Worm (Caenorhabditis elegans) whole organism, L2 larva: ENCODE results near the gene irld-17.

Source experiments
- ceh-82 ChIP-seq: fragments of 150-350 bp; optimal IDR thresholded peaks from 2 replicates; lab custom pipeline; 2014; ENCODE audit warnings: missing biosample characterization, missing genetic modification characterization
- egl-27 ChIP-seq: sonication (generic microtip); optimal IDR thresholded peaks from 3 replicates; lab custom pipeline; 2017; ENCODE audit warnings: missing biosample characterization, missing genetic modification reagents, missing genetic modification characterization
- lin-39 ChIP-seq: fragments of 150-350 bp; optimal IDR thresholded peaks from 2 replicates; lab custom pipeline; 2014; ENCODE audit warnings: missing biosample characterization, missing genetic modification reagents, missing genetic modification characterization
- mdl-1 ChIP-seq, 2 experiments: fragments of 150-350 bp in 1 of 2; sonication (generic microtip) in 1 of 2; optimal IDR thresholded peaks; 2 replicates each; lab custom pipeline; 2017; ENCODE audit warnings: missing biosample characterization in 2 of 2, missing genetic modification characterization in 2 of 2
- nhr-11 ChIP-seq: fragments of 150-350 bp; optimal IDR thresholded peaks from 2 replicates; lab custom pipeline; 2014; ENCODE audit warnings: missing biosample characterization, missing genetic modification characterization
- unc-39 ChIP-seq: fragments of 150-350 bp; optimal IDR thresholded peaks from 2 replicates; lab custom pipeline; 2014; ENCODE audit warnings: missing biosample characterization, missing genetic modification characterization
- unc-55 ChIP-seq: fragments of 150-350 bp; sonication (generic microtip); optimal IDR thresholded peaks from 3 replicates; lab custom pipeline; 2014; ENCODE audit warnings: missing biosample characterization, missing genetic modification reagents, missing genetic modification characterization

DNA sequence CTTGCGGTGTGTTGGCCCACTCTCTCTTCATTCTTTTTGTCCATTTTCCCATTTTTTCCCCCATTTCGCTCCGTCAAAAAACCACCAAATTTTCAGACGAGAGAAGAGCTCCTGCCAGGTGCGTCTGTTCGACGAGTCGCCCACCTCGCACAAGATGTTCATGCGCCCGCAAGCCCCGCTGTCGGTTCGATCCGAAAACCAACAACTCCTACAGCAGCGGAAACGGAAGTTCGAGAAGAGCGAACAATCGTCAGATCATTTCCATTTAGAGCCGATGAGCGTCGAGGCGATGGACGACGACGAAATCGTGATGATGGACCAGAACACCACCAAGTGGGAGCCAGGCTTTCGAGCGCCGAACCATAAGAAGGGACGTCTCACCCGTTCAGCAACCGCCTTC, 48.6 kb upstream of the irld-17 start:
- no peak for TF ChIP-seq mdl-1 (tag; optimal IDR thresholded peaks at IDR 0.05; lab: Kevin White, UChicago)
- TF ChIP-seq unc-39 (tag; lab: Kevin White, UChicago), result no peak
- TF ChIP-seq ceh-82, result no peak
- TF ChIP-seq egl-27 (tag; lab: Kevin White, UChicago), result no peak
- no peak for TF ChIP-seq nhr-11 (tag; lab: Kevin White, UChicago)
- no peak for TF ChIP-seq lin-39 (tag; lab: Kevin White, UChicago)
- TF ChIP-seq unc-55 (GFP tag; lab: Kevin White, UChicago), result no peak
